Fruit fly (Drosophila melanogaster) whole organism, adult: ENCODE data around the gene Lcp65Ab2.
"Not testable (repeated sequence)": the region's sequence is repeated elsewhere in the genome, so short reads cannot be mapped to it uniquely, and the experiment has no call there.

Source experiments
- CG11617 ChIP-seq: fragments of 200-800 bp; sonication (Bioruptor generic); optimal IDR thresholded peaks from 2 replicates; lab custom pipeline; 2017; ENCODE audit warnings: mild to moderate bottlenecking, missing biosample characterization, missing genetic modification reagents, missing genetic modification characterization
- CG12768 ChIP-seq: fragments of 200-800 bp; sonication (Bioruptor generic); optimal IDR thresholded peaks from 2 replicates; lab custom pipeline; 2017; ENCODE audit warnings: missing biosample characterization, missing genetic modification characterization, mild to moderate bottlenecking, moderate library complexity, missing genetic modification reagents
- CG14711 ChIP-seq: fragments of 200-800 bp; sonication (Bioruptor generic); optimal IDR thresholded peaks from 2 replicates; lab custom pipeline; 2018; ENCODE audit warnings: missing biosample characterization, mild to moderate bottlenecking, missing genetic modification characterization, moderate library complexity
- CG1620 ChIP-seq: fragments of 200-800 bp; sonication (Bioruptor generic); optimal IDR thresholded peaks from 2 replicates; lab custom pipeline; 2016; ENCODE audit warnings: missing biosample characterization, missing genetic modification characterization
- CG33017 ChIP-seq: fragments of 200-800 bp; sonication (Bioruptor generic); optimal IDR thresholded peaks from 2 replicates; lab custom pipeline; 2018; ENCODE audit warnings: missing biosample characterization, mild to moderate bottlenecking, missing genetic modification characterization, moderate library complexity
- CG5204 ChIP-seq: fragments of 200-800 bp; sonication (Bioruptor generic); optimal IDR thresholded peaks from 2 replicates; lab custom pipeline; 2016; ENCODE audit warnings: missing biosample characterization, missing genetic modification characterization
- CG7045 ChIP-seq: fragments of 200-800 bp; sonication (Bioruptor generic); optimal IDR thresholded peaks from 2 replicates; lab custom pipeline; 2017; ENCODE audit warnings: missing biosample characterization, mild to moderate bottlenecking, missing genetic modification characterization
- CG7101 ChIP-seq: fragments of 200-800 bp; sonication (Bioruptor generic); optimal IDR thresholded peaks from 2 replicates; lab custom pipeline; 2018; ENCODE audit warnings: missing biosample characterization, mild to moderate bottlenecking, missing genetic modification characterization, moderate library complexity
- Clk ChIP-seq: fragments of 200-800 bp; sonication (Bioruptor generic); optimal IDR thresholded peaks from 2 replicates; lab custom pipeline; 2017; ENCODE audit warnings: missing biosample characterization, missing genetic modification characterization
- Crg-1 ChIP-seq: fragments of 200-800 bp; sonication (Bioruptor generic); optimal IDR thresholded peaks from 2 replicates; lab custom pipeline; 2016; ENCODE audit warnings: missing biosample characterization, missing genetic modification characterization
- Hr96 ChIP-seq: fragments of 200-800 bp; sonication (Bioruptor generic); optimal IDR thresholded peaks from 2 replicates; lab custom pipeline; 2016; ENCODE audit warnings: missing biosample characterization, missing genetic modification characterization
- Mnt ChIP-seq: fragments of 200-800 bp; sonication (Bioruptor generic); optimal IDR thresholded peaks from 2 replicates; lab custom pipeline; 2016; ENCODE audit warnings: missing biosample characterization, mild to moderate bottlenecking, missing genetic modification characterization
- bab1 ChIP-seq: fragments of 200-800 bp; sonication (Bioruptor generic); optimal IDR thresholded peaks from 3 replicates; lab custom pipeline; 2019; ENCODE audit warnings: missing biosample characterization, mild to moderate bottlenecking, missing genetic modification characterization, moderate library complexity
- cic ChIP-seq: fragments of 200-800 bp; sonication (Bioruptor generic); optimal IDR thresholded peaks from 2 replicates; lab custom pipeline; 2017; ENCODE audit warnings: missing biosample characterization, mild to moderate bottlenecking, missing genetic modification characterization, moderate library complexity
- cnc ChIP-seq, 2 experiments: fragments of >200 bp; optimal IDR thresholded peaks; 2 replicates each; lab custom pipeline; 2017
- kay ChIP-seq: fragments of 200-800 bp; sonication (Bioruptor generic); peaks from one replicate; lab custom pipeline; 2016; ENCODE audit warnings: missing biosample characterization, missing genetic modification characterization, borderline replicate concordance
- ovo ChIP-seq: fragments of 200-800 bp; sonication (Bioruptor generic); optimal IDR thresholded peaks from 2 replicates; lab custom pipeline; 2016; ENCODE audit warnings: missing biosample characterization, missing genetic modification characterization
- pad ChIP-seq: fragments of 200-800 bp; sonication (Bioruptor generic); optimal IDR thresholded peaks from 3 replicates; lab custom pipeline; 2017; ENCODE audit warnings: missing biosample characterization, missing genetic modification characterization, mild to moderate bottlenecking, moderate library complexity, missing genetic modification reagents
- tj ChIP-seq: fragments of 200-800 bp; sonication (Bioruptor generic); optimal IDR thresholded peaks from 3 replicates; lab custom pipeline; 2017; ENCODE audit warnings: missing biosample characterization, mild to moderate bottlenecking, missing genetic modification characterization, moderate library complexity
- toe ChIP-seq: fragments of 200-800 bp; sonication (Bioruptor generic); optimal IDR thresholded peaks from 2 replicates; lab custom pipeline; 2016; ENCODE audit warnings: missing biosample characterization, missing genetic modification characterization

Gene Lcp65Ab2

dm6 chr3L:6146374-6146773, at the start of gene Lcp65Ab2:
Lcp65Ab2 (plus strand) TSS chr3L:6146674.
- TF ChIP-seq Mnt (GFP tag; lab: Kevin White, UChicago); cnc (optimal IDR thresholded peaks at IDR 0.05; lab: Kevin White, UChicago); pad (GFP tag; lab: Kevin White, UChicago): not testable (repeated sequence)

- no peak for TF ChIP-seq tj (GFP tag; lab: Kevin White, UChicago)
- TF ChIP-seq Hr96: no peak
- TF ChIP-seq kay (GFP tag; lab: Kevin White, UChicago): no peak
- no peak for TF ChIP-seq CG12768 (GFP tag; lab: Kevin White, UChicago)
- TF ChIP-seq Mnt (GFP tag; lab: Kevin White, UChicago): no peak
- TF ChIP-seq toe (GFP tag; lab: Kevin White, UChicago): no peak
- TF ChIP-seq bab1: no peak
- no peak for TF ChIP-seq cic
- TF ChIP-seq CG5204 (GFP tag; lab: Kevin White, UChicago): no peak
- TF ChIP-seq cnc (optimal IDR thresholded peaks at IDR 0.05; lab: Kevin White, UChicago): no peak
- no peak for TF ChIP-seq CG7101 (tag; lab: Kevin White, UChicago)
- TF ChIP-seq Crg-1 (GFP tag; lab: Kevin White, UChicago): no peak
- TF ChIP-seq pad (GFP tag; lab: Kevin White, UChicago): no peak
- no peak for TF ChIP-seq CG33017 (tag; lab: Kevin White, UChicago)
- no peak for TF ChIP-seq CG14711 (tag; lab: Kevin White, UChicago)
- TF ChIP-seq CG11617: no peak
- no peak for TF ChIP-seq ovo (GFP tag; lab: Kevin White, UChicago)
Observed at dm6 chr3L:6097270-6097669, 49.2 kb upstream of the Lcp65Ab2 start, which contains the start of gene Ets65A. Ets65A (plus strand) TSS chr3L:6097617.

DNA sequence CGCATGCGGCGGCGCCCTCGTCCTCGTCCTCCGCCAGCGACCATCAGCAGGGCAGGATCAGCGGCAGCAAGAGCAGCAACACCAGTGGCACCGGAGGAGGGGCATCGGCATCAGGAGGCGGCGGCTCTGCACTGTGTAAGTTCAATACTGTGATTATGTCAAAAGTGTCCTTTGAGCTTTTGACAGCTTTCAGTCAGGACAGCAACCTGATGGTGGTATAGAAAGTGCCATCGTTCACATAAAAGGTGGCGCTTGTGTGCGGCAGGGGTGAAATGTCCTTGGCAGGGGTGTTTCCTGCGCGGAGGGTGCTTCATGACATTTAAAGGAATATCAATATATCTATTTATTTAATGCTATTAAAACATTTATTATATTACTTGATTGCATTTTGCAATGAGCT, 42.8 kb upstream of the Lcp65Ab2 start:
- TF ChIP-seq CG7045 (GFP tag; lab: Kevin White, UChicago): no peak
- TF ChIP-seq bab1: no peak
- no peak for TF ChIP-seq cic
- no peak for TF ChIP-seq CG12768 (GFP tag; lab: Kevin White, UChicago)

DNA sequence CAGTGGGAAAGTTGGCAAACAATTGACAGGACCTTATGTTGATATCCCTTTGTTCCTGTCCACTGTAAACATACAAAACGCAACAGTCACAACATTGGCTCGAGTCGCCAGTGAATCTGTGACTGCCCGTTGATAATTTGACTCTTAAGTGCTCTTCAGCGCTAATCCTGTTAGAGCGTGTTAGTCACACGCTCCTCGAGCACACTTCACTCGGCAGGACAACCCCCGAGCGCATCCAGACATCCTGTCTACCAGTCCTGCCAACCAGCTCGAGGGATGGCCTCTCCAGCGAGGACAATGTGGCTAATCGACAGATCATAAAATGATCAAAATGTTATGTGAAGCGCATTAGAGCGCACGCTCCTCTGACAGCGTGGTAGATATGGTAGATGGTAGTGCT, 41.9 kb upstream of the Lcp65Ab2 start:
- TF ChIP-seq CG7045 (GFP tag; lab: Kevin White, UChicago) (no peak), Hr96 (no peak), Crg-1 (GFP tag; lab: Kevin White, UChicago) (no peak), Mnt (GFP tag; lab: Kevin White, UChicago) (no peak), tj (GFP tag; lab: Kevin White, UChicago) (no peak), toe (GFP tag; lab: Kevin White, UChicago) (no peak), CG7101 (tag; lab: Kevin White, UChicago) (no peak), CG5204 (GFP tag; lab: Kevin White, UChicago) (no peak), Clk (GFP tag; lab: Kevin White, UChicago) (no peak), cic (no peak), CG33017 (tag; lab: Kevin White, UChicago) (no peak), ovo (GFP tag; lab: Kevin White, UChicago) (no peak), bab1 (no peak)

DNA sequence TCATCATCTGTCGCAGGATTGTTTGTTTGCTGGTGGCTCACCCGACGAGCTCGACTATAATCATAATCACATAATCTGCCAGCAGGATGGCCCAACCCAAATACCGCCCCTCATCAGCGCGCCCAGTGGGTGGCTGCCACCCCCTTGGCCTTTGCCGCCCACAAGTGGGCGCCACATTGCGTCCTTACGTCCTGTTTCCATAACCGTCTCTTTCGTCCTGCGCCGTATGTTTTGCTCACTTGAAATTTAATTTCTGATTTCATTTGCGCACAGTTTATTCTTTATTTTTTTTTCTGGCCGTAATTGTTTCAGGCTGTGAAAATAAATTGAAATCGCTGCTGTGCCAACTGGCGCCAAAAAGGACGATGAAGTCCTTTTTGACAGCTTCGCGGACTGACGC, 41.0 kb upstream of the Lcp65Ab2 start:
- TF ChIP-seq CG14711 (tag; lab: Kevin White, UChicago) (no peak), ovo (GFP tag; lab: Kevin White, UChicago) (no peak), Clk (GFP tag; lab: Kevin White, UChicago) (no peak), kay (GFP tag; lab: Kevin White, UChicago) (no peak)

DNA sequence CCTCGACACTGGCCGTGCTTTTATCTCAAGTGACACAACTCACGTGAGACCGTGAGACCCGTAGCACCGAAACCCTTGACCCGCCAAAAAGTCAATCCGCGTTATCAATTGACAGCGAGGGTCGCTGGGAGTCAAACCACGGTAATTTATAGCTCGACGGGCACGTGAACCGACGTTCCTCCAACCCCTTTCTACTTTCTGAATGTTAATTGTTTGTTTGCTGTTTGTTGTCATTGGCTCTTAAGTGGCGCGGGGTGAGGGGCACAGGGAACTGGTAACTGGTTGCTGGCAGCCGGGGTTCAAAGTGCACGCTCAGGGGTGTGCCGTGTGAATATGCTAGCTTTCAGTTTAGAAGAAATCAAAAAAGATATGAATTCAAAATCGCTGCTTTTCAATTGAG, 39.8 kb upstream of the Lcp65Ab2 start:
- TF ChIP-seq pad (GFP tag; lab: Kevin White, UChicago): no peak

dm6 chr3L:6108264-6109060, 38.0 kb upstream of the Lcp65Ab2 start:
- no peak for TF ChIP-seq Crg-1 (GFP tag; lab: Kevin White, UChicago)
- TF ChIP-seq kay (GFP tag; lab: Kevin White, UChicago): no peak
- TF ChIP-seq CG1620 (GFP tag; lab: Kevin White, UChicago): no peak
- TF ChIP-seq bab1: no peak
- no peak for TF ChIP-seq CG14711 (tag; lab: Kevin White, UChicago)
- TF ChIP-seq toe (GFP tag; lab: Kevin White, UChicago): no peak
- TF ChIP-seq CG7045 (GFP tag; lab: Kevin White, UChicago): no peak
- TF ChIP-seq ovo (GFP tag; lab: Kevin White, UChicago): no peak
- TF ChIP-seq tj (GFP tag; lab: Kevin White, UChicago): no peak
- TF ChIP-seq cnc (optimal IDR thresholded peaks at IDR 0.05; lab: Kevin White, UChicago): no peak
- TF ChIP-seq CG33017 (tag; lab: Kevin White, UChicago): no peak
